Worm (Caenorhabditis elegans): ENCODE data around the gene ilcr-1.

ce11 chrIV:14259197-14259596, 17.1 kb upstream of the ilcr-1 start:
- no peak for TF ChIP-seq ztf-29 (GFP tag; IDR thresholded peaks at IDR 0.05)
- TF ChIP-seq tab-1 (GFP tag; IDR thresholded peaks at IDR 0.05), result no peak
- TF ChIP-seq flt-1 (GFP tag; IDR thresholded peaks at IDR 0.05), result no peak
- no peak for TF ChIP-seq klf-2 (GFP tag; conservative IDR thresholded peaks at IDR 0.05)
- no peak for TF ChIP-seq cog-1 (tag; optimal IDR thresholded peaks at IDR 0.05)
- TF ChIP-seq T22C8.4 (GFP tag; IDR thresholded peaks at IDR 0.05), result no peak
- no peak for TF ChIP-seq ztf-23 (GFP tag; IDR thresholded peaks at IDR 0.05)
- no peak for TF ChIP-seq ref-1 (GFP tag; conservative IDR thresholded peaks at IDR 0.05)
- TF ChIP-seq med-1 (GFP tag; optimal IDR thresholded peaks at IDR 0.05; ENCODE audit: insufficient read depth), result no peak

Data from whole organism, midembryonic.